Worm (Caenorhabditis elegans) whole organism, L2 larva: ENCODE measurements around the gene Y57G11C.28.
A peak's percentile ranks its signal among the peaks of the same experiment; 100 is the strongest.

ENCODE experiments used
- F13H6.1 ChIP-seq: sonication (generic microtip); optimal IDR thresholded peaks from 2 replicates; lab custom pipeline; 2016; ENCODE audit warnings: missing genetic modification characterization, missing compliant biosample characterization
- ZK546.5 ChIP-seq: sonication (generic microtip); optimal IDR thresholded peaks from 2 replicates; lab custom pipeline; 2017; ENCODE audit warnings: missing biosample characterization, missing genetic modification characterization
- alr-1 ChIP-seq: fragments of 150-350 bp; optimal IDR thresholded peaks from 2 replicates; lab custom pipeline; 2014; ENCODE audit warnings: missing biosample characterization, missing genetic modification characterization
- blmp-1 ChIP-seq: sonication (generic microtip); optimal IDR thresholded peaks from 2 replicates; lab custom pipeline; 2017; ENCODE audit warnings: missing genetic modification characterization, mild to moderate bottlenecking, missing compliant biosample characterization, antibody characterized with exemption, moderate library complexity; ENCODE audit not compliant: insufficient read depth
- ceh-82 ChIP-seq: fragments of 150-350 bp; optimal IDR thresholded peaks from 2 replicates; lab custom pipeline; 2014; ENCODE audit warnings: missing biosample characterization, missing genetic modification characterization
- crh-2 ChIP-seq: sonication (generic microtip); optimal IDR thresholded peaks from 2 replicates; lab custom pipeline; 2017; ENCODE audit warnings: missing biosample characterization, missing genetic modification characterization
- dmd-4 ChIP-seq: sonication (generic microtip); optimal IDR thresholded peaks from 2 replicates; lab custom pipeline; 2017; ENCODE audit warnings: missing biosample characterization, missing genetic modification characterization
- elt-1 ChIP-seq: fragments of 150-350 bp; optimal IDR thresholded peaks from 2 replicates; lab custom pipeline; 2014; ENCODE audit warnings: missing biosample characterization, missing genetic modification characterization
- elt-3 ChIP-seq: sonication (generic microtip); optimal IDR thresholded peaks from 2 replicates; lab custom pipeline; 2017; ENCODE audit warnings: missing biosample characterization, missing genetic modification characterization
- fos-1 ChIP-seq: fragments of 150-350 bp; optimal IDR thresholded peaks from 2 replicates; lab custom pipeline; 2014; ENCODE audit warnings: missing biosample characterization, missing genetic modification characterization
- gmeb-1 ChIP-seq: fragments of 150-350 bp; optimal IDR thresholded peaks from 2 replicates; lab custom pipeline; 2014; ENCODE audit warnings: missing biosample characterization, missing genetic modification characterization
- lin-11 ChIP-seq: fragments of 150-350 bp; sonication (generic microtip); optimal IDR thresholded peaks from 2 replicates; lab custom pipeline; 2014; ENCODE audit warnings: missing biosample characterization, missing genetic modification characterization, inconsistent platforms, mixed read lengths
- lin-13 ChIP-seq: fragments of 150-350 bp; optimal IDR thresholded peaks from 2 replicates; lab custom pipeline; 2014; ENCODE audit warnings: missing biosample characterization, missing genetic modification reagents, missing genetic modification characterization
- lin-39 ChIP-seq: fragments of 150-350 bp; optimal IDR thresholded peaks from 2 replicates; lab custom pipeline; 2014; ENCODE audit warnings: missing biosample characterization, missing genetic modification reagents, missing genetic modification characterization
- lsy-2 ChIP-seq, 2 experiments: fragments of 150-350 bp in 1 of 2; sonication (generic microtip) in 1 of 2; optimal IDR thresholded peaks; 2 replicates each; lab custom pipeline; 2014 to 2017; ENCODE audit warnings: missing biosample characterization in 2 of 2, missing genetic modification characterization in 2 of 2
- nhr-11 ChIP-seq: fragments of 150-350 bp; optimal IDR thresholded peaks from 2 replicates; lab custom pipeline; 2014; ENCODE audit warnings: missing biosample characterization, missing genetic modification characterization
- nhr-129 ChIP-seq: fragments of 150-350 bp; optimal IDR thresholded peaks from 2 replicates; lab custom pipeline; 2014; ENCODE audit warnings: missing biosample characterization, missing genetic modification characterization
- nhr-237 ChIP-seq: fragments of 150-350 bp; optimal IDR thresholded peaks from 2 replicates; lab custom pipeline; 2014; ENCODE audit warnings: missing biosample characterization, missing genetic modification characterization
- nhr-25 ChIP-seq: fragments of 150-350 bp; sonication (generic microtip); optimal IDR thresholded peaks from 3 replicates; lab custom pipeline; 2014; ENCODE audit warnings: missing biosample characterization, missing genetic modification characterization
- peb-1 ChIP-seq: fragments of 150-350 bp; optimal IDR thresholded peaks from 2 replicates; lab custom pipeline; 2014; ENCODE audit warnings: missing biosample characterization, missing genetic modification characterization
- sem-4 ChIP-seq: fragments of 150-350 bp; optimal IDR thresholded peaks from 2 replicates; lab custom pipeline; 2014; ENCODE audit warnings: missing biosample characterization, missing genetic modification reagents, missing genetic modification characterization
- skn-1 ChIP-seq: sonication (generic microtip); optimal IDR thresholded peaks from 2 replicates; lab custom pipeline; 2017; ENCODE audit warnings: missing biosample characterization, missing genetic modification characterization
- sma-3 ChIP-seq: sonication (generic microtip); optimal IDR thresholded peaks from 2 replicates; lab custom pipeline; 2016; ENCODE audit warnings: missing genetic modification reagents, missing genetic modification characterization, missing compliant biosample characterization
- sma-9 ChIP-seq, 2 experiments: fragments of 150-350 bp in 1 of 2; sonication (generic microtip) in 1 of 2; optimal IDR thresholded peaks; 2 replicates each; lab custom pipeline; 2014 to 2016; ENCODE audit warnings: missing genetic modification characterization in 2 of 2, mild to moderate bottlenecking in 1 of 2, missing biosample characterization in 1 of 2, missing compliant biosample characterization in 1 of 2, missing genetic modification reagents in 1 of 2, moderate library complexity in 1 of 2
- unc-55 ChIP-seq: fragments of 150-350 bp; sonication (generic microtip); optimal IDR thresholded peaks from 3 replicates; lab custom pipeline; 2014; ENCODE audit warnings: missing biosample characterization, missing genetic modification reagents, missing genetic modification characterization
- ztf-1 ChIP-seq: fragments of 200-800 bp; sonication (Bioruptor generic); conservative IDR thresholded peaks from 2 replicates; pipeline ENCODE4 v1.3.6; 2022; ENCODE audit warnings: missing genetic modification characterization, missing compliant biosample characterization
- ztf-11 ChIP-seq: sonication (generic microtip); optimal IDR thresholded peaks from 2 replicates; lab custom pipeline; 2017; ENCODE audit warnings: missing biosample characterization, missing genetic modification characterization
- ztf-4 ChIP-seq: fragments of 150-350 bp; optimal IDR thresholded peaks from 2 replicates; lab custom pipeline; 2014; ENCODE audit warnings: missing biosample characterization, missing genetic modification characterization

Y57G11C.28 gene

ce11 chrIV:14929421-14929820 lies at the start of gene Y57G11C.28:
Y57G11C.28 (plus strand) TSS chrIV:14929721.
- TF ChIP-seq ceh-82, result no peak
- no peak for TF ChIP-seq sma-3 (GFP tag; lab: Kevin White, UChicago)
- no peak for TF ChIP-seq unc-55
- TF ChIP-seq dmd-4 (tag; lab: Kevin White, UChicago), result no peak
- no peak for TF ChIP-seq alr-1 (tag; lab: Kevin White, UChicago)
- TF ChIP-seq skn-1 (tag; lab: Kevin White, UChicago), result no peak
- no peak for TF ChIP-seq lin-39 (tag; lab: Kevin White, UChicago)

- TF ChIP-seq ZK546.5, result no peak
- no peak for TF ChIP-seq lin-39 (tag; lab: Kevin White, UChicago)
- TF ChIP-seq elt-1 (tag; lab: Kevin White, UChicago), result no peak
- peak; percentile 53 for TF ChIP-seq nhr-129 (tag; lab: Kevin White, UChicago)
- TF ChIP-seq F13H6.1, result peak; percentile 30
- TF ChIP-seq sma-3 (GFP tag; lab: Kevin White, UChicago), result peak; percentile 33
- peak; percentile 93 for TF ChIP-seq fos-1 (tag; lab: Kevin White, UChicago)
- TF ChIP-seq crh-2 (tag; lab: Kevin White, UChicago), result peak; percentile 45
- TF ChIP-seq gmeb-1 (tag; lab: Kevin White, UChicago), result peak; percentile 22
Measured at ce11 chrIV:14883812-14884211, 45.7 kb upstream of the Y57G11C.28 start.

- TF ChIP-seq elt-3, result no peak
Measured at ce11 chrIV:14885584-14885983, 43.9 kb upstream of the Y57G11C.28 start.

- no peak for TF ChIP-seq lin-39 (tag; lab: Kevin White, UChicago)
- TF ChIP-seq lin-13 (GFP tag; lab: Kevin White, UChicago), result no peak
- peak; percentile 5 for TF ChIP-seq lin-11 (tag; lab: Kevin White, UChicago)
- peak; percentile 20 for TF ChIP-seq crh-2 (tag; lab: Kevin White, UChicago)
- TF ChIP-seq sma-9 (GFP tag; optimal IDR thresholded peaks at IDR 0.05; lab: Kevin White, UChicago), result peak; percentile 7
- no peak for TF ChIP-seq sma-9 (tag; optimal IDR thresholded peaks at IDR 0.05; lab: Kevin White, UChicago)
- no peak for TF ChIP-seq ztf-11 (tag; lab: Kevin White, UChicago)
- TF ChIP-seq nhr-11 (tag; lab: Kevin White, UChicago), result no peak
- peak; percentile 51 for TF ChIP-seq fos-1 (tag; lab: Kevin White, UChicago)
- TF ChIP-seq unc-55, result no peak
- peak; percentile 31 for TF ChIP-seq nhr-129 (tag; lab: Kevin White, UChicago)
Measured at ce11 chrIV:14888889-14889664, 40.4 kb upstream of the Y57G11C.28 start.

- TF ChIP-seq nhr-237 (tag; lab: Kevin White, UChicago), result no peak
- no peak for TF ChIP-seq sma-3 (GFP tag; lab: Kevin White, UChicago)
- TF ChIP-seq nhr-25 (tag; lab: Kevin White, UChicago), result no peak
- no peak for TF ChIP-seq peb-1 (tag; lab: Kevin White, UChicago)
- no peak for TF ChIP-seq ztf-1 (GFP tag; lab: Robert Waterston, UW)
- no peak for TF ChIP-seq ceh-82
- TF ChIP-seq lin-13 (GFP tag; lab: Kevin White, UChicago), result no peak
- TF ChIP-seq dmd-4 (tag; lab: Kevin White, UChicago), result no peak
- no peak for TF ChIP-seq ztf-11 (tag; lab: Kevin White, UChicago)
- no peak for TF ChIP-seq sma-9 (GFP tag; optimal IDR thresholded peaks at IDR 0.05; lab: Kevin White, UChicago)
- no peak for TF ChIP-seq sma-9 (tag; optimal IDR thresholded peaks at IDR 0.05; lab: Kevin White, UChicago)
- no peak for TF ChIP-seq lin-39 (tag; lab: Kevin White, UChicago)
- no peak for TF ChIP-seq blmp-1
- TF ChIP-seq sem-4 (tag; lab: Kevin White, UChicago), result no peak
- TF ChIP-seq elt-3, result no peak
- TF ChIP-seq, all 48 proteins: peak for 0
Measured at ce11 chrIV:14890914-14891313, 38.6 kb upstream of the Y57G11C.28 start.

- TF ChIP-seq crh-2 (tag; lab: Kevin White, UChicago) (no peak), ztf-4 (no peak), nhr-11 (tag; lab: Kevin White, UChicago) (no peak), alr-1 (tag; lab: Kevin White, UChicago) (no peak), ztf-1 (GFP tag; lab: Robert Waterston, UW) (no peak), ceh-82 (no peak), lsy-2 (tag; optimal IDR thresholded peaks at IDR 0.05; lab: Kevin White, UChicago) (no peak)
Measured at ce11 chrIV:14891996-14892395, 37.5 kb upstream of the Y57G11C.28 start.
